Fruit fly (Drosophila melanogaster) whole organism, embryonic: ENCODE results near the gene Prx3.

Experiments used
- Dip3 ChIP-seq: fragments of 200-800 bp; sonication (Bioruptor generic); optimal IDR thresholded peaks from 3 replicates; lab custom pipeline; 2016; ENCODE audit warnings: missing biosample characterization, missing genetic modification characterization
- Gug ChIP-seq: fragments of 200-800 bp; sonication (Bioruptor generic); IDR thresholded peaks from 4 replicates; pipeline ENCODE4 v1.3.6; 2022; ENCODE audit warnings: missing biosample characterization, missing genetic modification characterization
- Sin3A ChIP-seq: fragments of >200 bp; optimal IDR thresholded peaks from 2 replicates; lab custom pipeline; 2018
- bowl ChIP-seq: fragments of 200-800 bp; sonication (Bioruptor generic); IDR thresholded peaks from 2 replicates; pipeline ENCODE4 v1.3.6; 2022; ENCODE audit warnings: missing biosample characterization, missing genetic modification characterization
- fru ChIP-seq: fragments of >200 bp; optimal IDR thresholded peaks from 2 replicates; lab custom pipeline; 2017
- hb ChIP-seq: fragments of 200-800 bp; sonication (Bioruptor generic); IDR thresholded peaks from 3 replicates; pipeline ENCODE4 v1.3.6; 2022; ENCODE audit warnings: missing biosample characterization, missing genetic modification characterization; ENCODE audit not compliant: partially characterized antibody
- lbe ChIP-seq: fragments of 200-800 bp; sonication (Bioruptor generic); optimal IDR thresholded peaks from 2 replicates; lab custom pipeline; 2016; ENCODE audit warnings: missing biosample characterization, mild to moderate bottlenecking, missing genetic modification characterization
- pros ChIP-seq: fragments of 200-800 bp; sonication (Bioruptor generic); optimal IDR thresholded peaks from 3 replicates; lab custom pipeline; 2019; ENCODE audit warnings: missing biosample characterization, mild to moderate bottlenecking, missing genetic modification characterization, moderate library complexity
- psq ChIP-seq: fragments of 200-800 bp; sonication (Bioruptor generic); optimal IDR thresholded peaks from 2 replicates; lab custom pipeline; 2017; ENCODE audit warnings: missing biosample characterization, missing genetic modification characterization

DNA sequence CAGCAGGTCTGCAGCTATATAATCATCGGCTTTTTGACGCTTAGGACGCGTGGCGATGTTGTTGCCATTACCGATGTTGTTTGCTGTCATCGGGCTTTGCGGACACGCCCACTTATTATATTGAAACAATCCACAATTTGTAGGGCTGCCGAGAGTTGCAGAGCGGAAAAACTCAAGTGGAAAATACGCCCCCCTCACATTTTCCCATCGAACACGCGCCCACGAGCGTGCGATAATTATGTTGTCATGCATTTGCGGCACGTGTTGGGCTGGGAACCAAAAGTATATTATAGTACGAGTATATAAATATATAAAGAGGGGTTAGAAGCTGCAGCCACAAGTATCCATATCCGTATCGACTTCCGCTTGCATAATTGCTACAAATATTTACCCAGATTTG lies 42.5 kb upstream of the Prx3 start:
- no peak for TF ChIP-seq Gug
- TF ChIP-seq psq: no peak
- no peak for TF ChIP-seq fru
- no peak for TF ChIP-seq bowl
- TF ChIP-seq hb (GFP tag; lab: Robert Waterston, UW): no peak
- no peak for TF ChIP-seq Sin3A
- TF ChIP-seq lbe (GFP tag; lab: Kevin White, UChicago): no peak
- TF ChIP-seq Dip3 (GFP tag; lab: Kevin White, UChicago): no peak
- TF ChIP-seq pros: no peak
